Worm (Caenorhabditis elegans) whole organism, late embryonic: ENCODE results near the gene C24A3.4.

Experiments
- C08G9.2 ChIP-seq: sonication (generic microtip); optimal IDR thresholded peaks from 2 replicates; lab custom pipeline; 2016; ENCODE audit warnings: mild to moderate bottlenecking, missing genetic modification characterization, moderate library complexity, missing compliant biosample characterization
- C38D4.7 ChIP-seq: fragments of 200-800 bp; sonication (Bioruptor generic); optimal IDR thresholded peaks from 2 replicates; lab custom pipeline; 2018; ENCODE audit warnings: mild to moderate bottlenecking, missing genetic modification characterization, moderate library complexity, missing compliant biosample characterization
- F13H6.1 ChIP-seq: sonication (generic microtip); optimal IDR thresholded peaks from 2 replicates; lab custom pipeline; 2016; ENCODE audit warnings: missing genetic modification characterization, missing compliant biosample characterization
- K02D7.2 ChIP-seq: sonication (generic microtip); optimal IDR thresholded peaks from 2 replicates; lab custom pipeline; 2017; ENCODE audit warnings: mild to moderate bottlenecking, missing genetic modification characterization, missing compliant biosample characterization
- K09A11.1 ChIP-seq: sonication (generic microtip); optimal IDR thresholded peaks from 2 replicates; lab custom pipeline; 2017; ENCODE audit warnings: antibody characterized with exemption, mild to moderate bottlenecking, missing genetic modification characterization, missing compliant biosample characterization; ENCODE audit not compliant: insufficient read depth
- T23F11.4 ChIP-seq: fragments of 200-800 bp; sonication (Bioruptor generic); optimal IDR thresholded peaks from 2 replicates; lab custom pipeline; 2018; ENCODE audit warnings: mild to moderate bottlenecking, missing genetic modification characterization, missing compliant biosample characterization
- Y22D7AL.16 ChIP-seq: sonication (generic microtip); optimal IDR thresholded peaks from 2 replicates; lab custom pipeline; 2016; ENCODE audit warnings: missing genetic modification characterization, missing compliant biosample characterization
- ceh-18 ChIP-seq: sonication (generic microtip); optimal IDR thresholded peaks from 2 replicates; lab custom pipeline; 2016; ENCODE audit warnings: missing genetic modification characterization, missing compliant biosample characterization
- ceh-31 ChIP-seq: sonication (generic microtip); optimal IDR thresholded peaks from 2 replicates; lab custom pipeline; 2016; ENCODE audit warnings: missing genetic modification characterization, missing compliant biosample characterization
- ceh-45 ChIP-seq: fragments of 200-800 bp; sonication (Bioruptor generic); IDR thresholded peaks from 2 replicates; pipeline ENCODE4 v1.3.6; 2022; ENCODE audit warnings: missing genetic modification reagents, missing genetic modification characterization, missing compliant biosample characterization
- ceh-9 ChIP-seq: sonication (generic microtip); optimal IDR thresholded peaks from 2 replicates; lab custom pipeline; 2016; ENCODE audit warnings: mild to moderate bottlenecking, missing genetic modification characterization, inconsistent platforms, missing compliant biosample characterization
- dve-1 ChIP-seq: sonication (generic microtip); optimal IDR thresholded peaks from 2 replicates; lab custom pipeline; 2017; ENCODE audit warnings: antibody characterized with exemption, mild to moderate bottlenecking, missing genetic modification characterization, missing compliant biosample characterization
- elt-4 ChIP-seq: sonication (generic microtip); optimal IDR thresholded peaks from 2 replicates; lab custom pipeline; 2016; ENCODE audit warnings: missing genetic modification characterization, missing compliant biosample characterization
- ets-4 ChIP-seq: sonication (generic microtip); optimal IDR thresholded peaks from 2 replicates; lab custom pipeline; 2016; ENCODE audit warnings: missing genetic modification characterization, missing compliant biosample characterization
- gmeb-2 ChIP-seq: sonication (generic microtip); optimal IDR thresholded peaks from 2 replicates; lab custom pipeline; 2016; ENCODE audit warnings: missing genetic modification characterization, inconsistent platforms, missing compliant biosample characterization
- hlh-15 ChIP-seq: sonication (generic microtip); optimal IDR thresholded peaks from 2 replicates; lab custom pipeline; 2016; ENCODE audit warnings: missing genetic modification characterization, missing compliant biosample characterization
- hlh-8 ChIP-seq: sonication (generic microtip); optimal IDR thresholded peaks from 2 replicates; lab custom pipeline; 2016; ENCODE audit warnings: missing genotype, missing genetic modification characterization, missing compliant biosample characterization
- lim-6 ChIP-seq: sonication (generic microtip); optimal IDR thresholded peaks from 2 replicates; lab custom pipeline; 2016; ENCODE audit warnings: missing genetic modification characterization, missing compliant biosample characterization
- madf-2 ChIP-seq: sonication (generic microtip); optimal IDR thresholded peaks from 2 replicates; lab custom pipeline; 2017; ENCODE audit warnings: missing genetic modification characterization, missing compliant biosample characterization
- nhr-11 ChIP-seq: fragments of 150-350 bp; optimal IDR thresholded peaks from 2 replicates; lab custom pipeline; 2014; ENCODE audit warnings: missing biosample characterization, missing genetic modification characterization
- nhr-232 ChIP-seq: sonication (generic microtip); optimal IDR thresholded peaks from 2 replicates; lab custom pipeline; 2016; ENCODE audit warnings: missing genetic modification characterization, missing compliant biosample characterization
- npax-4 ChIP-seq: sonication (generic microtip); optimal IDR thresholded peaks from 2 replicates; lab custom pipeline; 2016; ENCODE audit warnings: missing genetic modification characterization, missing compliant biosample characterization
- odd-2 ChIP-seq: sonication (generic microtip); optimal IDR thresholded peaks from 2 replicates; lab custom pipeline; 2017; ENCODE audit warnings: antibody characterized with exemption, mild to moderate bottlenecking, missing genetic modification characterization, missing compliant biosample characterization
- pat-9 ChIP-seq: fragments of 200-800 bp; sonication (Bioruptor generic); optimal IDR thresholded peaks from 2 replicates; lab custom pipeline; 2018; ENCODE audit warnings: mild to moderate bottlenecking, missing genetic modification characterization, moderate library complexity, missing compliant biosample characterization
- pax-1 ChIP-seq: fragments of 150-350 bp; optimal IDR thresholded peaks from 2 replicates; lab custom pipeline; 2014; ENCODE audit warnings: missing biosample characterization, missing genetic modification characterization
- pros-1 ChIP-seq: fragments of 150-350 bp; optimal IDR thresholded peaks from 2 replicates; lab custom pipeline; 2014; ENCODE audit warnings: missing biosample characterization, missing genetic modification reagents, missing genetic modification characterization
- rnt-1 ChIP-seq: sonication (generic microtip); optimal IDR thresholded peaks from 2 replicates; lab custom pipeline; 2016; ENCODE audit warnings: missing genetic modification characterization, missing compliant biosample characterization
- sox-2 ChIP-seq: fragments of 200-800 bp; sonication (Bioruptor generic); IDR thresholded peaks from 2 replicates; pipeline ENCODE4 v1.3.6; 2022; ENCODE audit warnings: missing genetic modification reagents, missing genetic modification characterization, missing compliant biosample characterization
- sox-4 ChIP-seq: sonication (generic microtip); optimal IDR thresholded peaks from 2 replicates; lab custom pipeline; 2017; ENCODE audit warnings: mild to moderate bottlenecking, missing genetic modification characterization, inconsistent platforms, missing compliant biosample characterization
- tbx-2 ChIP-seq: sonication (generic microtip); optimal IDR thresholded peaks from 2 replicates; lab custom pipeline; 2016; ENCODE audit warnings: missing genetic modification characterization, missing compliant biosample characterization
- tbx-7 ChIP-seq: sonication (generic microtip); optimal IDR thresholded peaks from 2 replicates; lab custom pipeline; 2016; ENCODE audit warnings: missing genotype, missing genetic modification characterization, missing compliant biosample characterization
- unc-42 ChIP-seq: sonication (generic microtip); optimal IDR thresholded peaks from 2 replicates; lab custom pipeline; 2016; ENCODE audit warnings: missing genotype, missing genetic modification characterization, missing compliant biosample characterization
- unc-55 ChIP-seq: sonication (generic microtip); optimal IDR thresholded peaks from 2 replicates; lab custom pipeline; 2017; ENCODE audit warnings: missing biosample characterization, missing genetic modification reagents, missing genetic modification characterization
- unc-86 ChIP-seq: sonication (generic microtip); optimal IDR thresholded peaks from 2 replicates; lab custom pipeline; 2016; ENCODE audit warnings: missing genetic modification characterization, missing compliant biosample characterization
- zip-5 ChIP-seq: sonication (generic microtip); optimal IDR thresholded peaks from 2 replicates; lab custom pipeline; 2016; ENCODE audit warnings: missing genetic modification characterization, missing compliant biosample characterization

Gene C24A3.4

DNA sequence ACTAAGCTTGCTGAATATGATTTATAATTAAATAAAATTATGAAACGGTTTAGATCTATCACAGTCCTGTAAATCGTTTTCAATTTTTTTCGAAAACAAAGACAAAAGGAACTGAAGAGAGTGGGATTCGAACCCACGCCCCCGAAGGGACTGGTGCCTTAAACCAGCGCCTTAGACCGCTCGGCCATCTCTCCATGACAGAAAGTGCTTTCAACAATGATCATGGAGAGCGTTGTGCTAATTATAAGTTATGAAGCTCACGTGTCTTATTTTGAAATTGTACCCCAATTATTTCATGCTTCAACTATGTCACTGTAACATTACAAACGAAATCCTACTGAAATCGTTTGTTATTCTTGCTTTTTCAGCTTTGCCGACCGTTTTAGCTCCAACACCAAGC is 36.4 kb upstream of the C24A3.4 start:
- TF ChIP-seq unc-86 (tag; lab: Kevin White, UChicago) (no peak), madf-2 (tag; lab: Kevin White, UChicago) (no peak), odd-2 (tag; lab: Kevin White, UChicago) (no peak), npax-4 (tag; lab: Kevin White, UChicago) (no peak), pros-1 (no peak)
- TF ChIP-seq, all 69 proteins: peak for 0

DNA sequence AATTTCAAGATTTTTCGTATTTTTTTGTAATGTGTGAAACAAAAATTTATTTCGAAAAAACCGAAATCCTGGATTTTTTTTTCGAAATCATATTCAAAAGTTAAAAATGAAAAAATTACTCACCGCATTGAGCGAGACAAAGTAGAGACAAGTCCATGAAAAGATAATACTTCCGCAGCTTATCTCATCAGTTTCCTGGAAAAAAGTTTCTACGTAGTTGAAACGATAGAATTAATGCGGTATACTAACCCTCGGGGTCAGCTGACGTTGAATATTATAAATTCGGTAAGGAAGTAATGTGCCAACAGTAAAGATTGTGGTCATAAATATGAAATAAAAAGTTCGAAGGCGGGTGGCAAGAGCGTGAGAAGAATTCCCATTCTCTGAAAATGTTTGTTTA is 34.2 kb upstream of the C24A3.4 start:
- TF ChIP-seq rnt-1 (tag; lab: Kevin White, UChicago), result no peak
- no peak for TF ChIP-seq unc-55 (GFP tag; lab: Kevin White, UChicago)
- no peak for TF ChIP-seq pax-1 (tag; lab: Kevin White, UChicago)
- TF ChIP-seq tbx-2 (tag; lab: Kevin White, UChicago), result no peak
- no peak for TF ChIP-seq pros-1
- no peak for TF ChIP-seq unc-42 (tag; lab: Kevin White, UChicago)
- no peak for TF ChIP-seq hlh-8 (tag; lab: Kevin White, UChicago)
- no peak for TF ChIP-seq odd-2 (tag; lab: Kevin White, UChicago)
- TF ChIP-seq pat-9 (tag; lab: Kevin White, UChicago), result no peak
- no peak for TF ChIP-seq gmeb-2 (tag; lab: Kevin White, UChicago)
- TF ChIP-seq K02D7.2 (tag; lab: Kevin White, UChicago), result no peak

DNA sequence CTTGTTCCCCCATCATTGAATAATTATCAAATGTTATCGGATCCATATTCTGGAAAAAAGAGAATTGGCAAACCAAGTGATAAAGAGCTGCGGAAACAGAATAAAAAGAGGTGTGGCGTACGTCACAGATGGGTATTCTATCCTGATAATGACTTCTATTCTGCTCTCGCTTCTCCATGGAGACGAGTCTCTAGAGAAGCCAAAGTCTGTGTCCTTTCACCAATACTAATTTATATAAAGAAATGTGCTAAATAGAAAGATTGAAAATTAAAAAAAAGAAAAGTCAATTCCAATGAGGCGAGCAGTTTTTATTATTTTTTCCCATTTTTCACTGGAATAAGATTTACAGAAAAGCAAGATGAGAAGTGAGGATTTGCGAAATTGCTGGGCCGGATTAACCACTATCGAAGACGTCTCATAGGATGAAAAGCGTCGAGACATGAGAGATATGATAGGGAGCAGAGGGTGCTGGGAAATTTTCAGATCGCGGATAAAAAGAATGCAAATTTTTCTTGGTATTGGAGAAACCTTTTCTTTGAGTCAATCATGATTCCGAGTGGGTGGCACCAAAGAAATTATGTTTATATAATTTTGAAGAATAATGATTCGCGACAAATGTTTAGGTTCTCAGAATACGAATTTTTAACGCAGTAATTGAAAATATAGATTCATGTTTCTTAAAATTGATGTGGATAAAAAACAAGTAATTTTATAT is 30.9 kb upstream of the C24A3.4 start, which contains the start of gene aexr-3:
TSS of gene aexr-3 (minus strand) at position 51 of the 715 bp plus-strand sequence.
- no peak for TF ChIP-seq ceh-18 (tag; lab: Kevin White, UChicago)
- no peak for TF ChIP-seq ceh-31 (tag; lab: Kevin White, UChicago)
- no peak for TF ChIP-seq K09A11.1
- no peak for TF ChIP-seq madf-2 (tag; lab: Kevin White, UChicago)
- no peak for TF ChIP-seq ets-4 (tag; lab: Kevin White, UChicago)
- TF ChIP-seq lim-6 (tag; lab: Kevin White, UChicago), result no peak
- no peak for TF ChIP-seq nhr-11 (tag; lab: Kevin White, UChicago)
- no peak for TF ChIP-seq ceh-45 (GFP tag; lab: Robert Waterston, UW)
- TF ChIP-seq C08G9.2 (tag; lab: Kevin White, UChicago), result no peak
- TF ChIP-seq zip-5 (tag; lab: Kevin White, UChicago), result no peak
- TF ChIP-seq pax-1 (tag; lab: Kevin White, UChicago), result no peak
- no peak for TF ChIP-seq elt-4 (tag; lab: Kevin White, UChicago)
- no peak for TF ChIP-seq hlh-15
- TF ChIP-seq F13H6.1, result no peak
- no peak for TF ChIP-seq tbx-7 (tag; lab: Kevin White, UChicago)
- TF ChIP-seq nhr-232 (tag; lab: Kevin White, UChicago), result no peak
- no peak for TF ChIP-seq sox-2 (GFP tag; lab: Robert Waterston, UW)

DNA sequence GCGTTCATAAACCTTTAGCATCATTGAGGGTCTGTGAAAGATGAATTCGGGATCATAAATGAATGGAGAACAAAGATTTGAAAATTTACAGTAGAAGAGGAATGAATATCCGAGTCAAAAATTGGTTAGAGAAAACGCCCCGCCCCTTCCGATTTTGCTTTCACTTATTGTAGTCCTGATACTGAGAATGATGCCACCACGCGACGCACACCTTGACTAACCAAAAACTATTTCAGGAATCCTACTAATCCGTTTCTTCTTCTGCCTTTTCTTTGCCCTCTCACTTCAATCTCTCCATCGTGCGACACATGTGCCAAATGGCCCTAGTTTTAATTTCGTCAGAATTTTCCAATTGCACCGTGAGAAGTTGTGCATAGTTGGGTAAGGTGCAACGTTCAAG is 28.7 kb upstream of the C24A3.4 start:
- TF ChIP-seq C38D4.7 (GFP tag; lab: Kevin White, UChicago) (no peak), Y22D7AL.16 (tag; lab: Kevin White, UChicago) (no peak), T23F11.4 (GFP tag; lab: Kevin White, UChicago) (no peak), ceh-18 (tag; lab: Kevin White, UChicago) (no peak), sox-4 (tag; lab: Kevin White, UChicago) (no peak), K02D7.2 (tag; lab: Kevin White, UChicago) (no peak), ceh-9 (tag; lab: Kevin White, UChicago) (no peak), dve-1 (tag; lab: Kevin White, UChicago) (no peak)
